Worm (Caenorhabditis elegans) whole organism, midembryonic: Measurements from ENCODE around the gene chil-16.

Source experiments
- flt-1 ChIP-seq: fragments of 200-800 bp; sonication (Bioruptor generic); IDR thresholded peaks from 2 replicates; pipeline ENCODE4 v1.3.6; 2022; ENCODE audit warnings: missing genetic modification characterization, missing compliant biosample characterization
- ref-1 ChIP-seq: fragments of 200-800 bp; sonication (Bioruptor generic); conservative IDR thresholded peaks from 2 replicates; pipeline ENCODE4 v1.3.6; 2022; ENCODE audit warnings: missing genetic modification reagents, missing genetic modification characterization, missing compliant biosample characterization
- ztf-29 ChIP-seq: fragments of 200-800 bp; sonication (Bioruptor generic); IDR thresholded peaks from 2 replicates; pipeline ENCODE4 v1.3.6; 2022; ENCODE audit warnings: missing genetic modification reagents, missing genetic modification characterization, missing compliant biosample characterization

DNA sequence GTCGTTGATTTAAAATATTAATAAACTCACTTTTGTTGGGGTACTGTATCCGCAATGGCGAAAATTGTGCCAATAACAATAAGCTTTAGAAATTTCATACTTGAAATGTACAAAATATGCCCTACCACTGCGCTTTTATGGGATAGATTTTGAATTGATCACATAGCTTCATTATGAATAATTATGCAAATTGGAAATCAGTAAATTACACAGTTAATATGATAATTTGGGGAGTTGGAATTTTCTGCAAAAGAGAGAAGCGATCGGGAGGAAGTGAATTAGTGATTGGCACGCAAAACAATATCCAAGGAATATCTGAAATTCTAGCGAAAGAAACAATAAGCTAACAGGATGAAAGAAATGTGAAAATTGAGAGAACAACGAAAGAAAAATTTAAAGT, 15.7 kb downstream of the chil-16 start, which contains the start of gene M176.10:
- TF ChIP-seq flt-1 (GFP tag; lab: Robert Waterston, UW) (no peak), ref-1 (GFP tag; lab: Robert Waterston, UW) (no peak), ztf-29 (GFP tag; lab: Robert Waterston, UW) (no peak)
